Worm (Caenorhabditis elegans) whole organism, L1 larva: ENCODE measurements around the gene mars-1.

Experiments used
- C04F5.9 ChIP-seq: sonication (generic microtip); optimal IDR thresholded peaks from 2 replicates; lab custom pipeline; 2016; ENCODE audit warnings: missing genetic modification characterization, missing compliant biosample characterization
- F16B12.6 ChIP-seq: fragments of 150-350 bp; optimal IDR thresholded peaks from 2 replicates; lab custom pipeline; 2014; ENCODE audit warnings: missing biosample characterization, missing genetic modification characterization
- alr-1 ChIP-seq: fragments of 200-800 bp; sonication (Bioruptor generic); optimal IDR thresholded peaks from 2 replicates; lab custom pipeline; 2018; ENCODE audit warnings: borderline replicate concordance, mild to moderate bottlenecking, missing genetic modification characterization, missing compliant biosample characterization
- aly-2 ChIP-seq: fragments of 150-350 bp; optimal IDR thresholded peaks from 2 replicates; lab custom pipeline; 2014; ENCODE audit warnings: missing biosample characterization, missing genetic modification characterization
- ama-1 ChIP-seq: fragments of 150-350 bp; optimal IDR thresholded peaks from 2 replicates; lab custom pipeline; 2014
- ceh-8 ChIP-seq: fragments of 200-800 bp; sonication (Bioruptor generic); optimal IDR thresholded peaks from 2 replicates; lab custom pipeline; 2018; ENCODE audit warnings: mild to moderate bottlenecking, missing genetic modification characterization, moderate library complexity, missing compliant biosample characterization
- ceh-88 ChIP-seq: fragments of 200-800 bp; sonication (Bioruptor generic); IDR thresholded peaks from 2 replicates; pipeline ENCODE4 v1.3.6; 2022; ENCODE audit warnings: missing genetic modification characterization, missing compliant biosample characterization
- ces-1 ChIP-seq: fragments of 150-350 bp; optimal IDR thresholded peaks from 2 replicates; lab custom pipeline; 2014; ENCODE audit warnings: missing biosample characterization, missing genetic modification reagents, missing genetic modification characterization
- dpl-1 ChIP-seq, 3 experiments: fragments of 150-350 bp in 2 of 3; sonication (generic microtip) in 1 of 3; optimal IDR thresholded peaks; 2 replicates each; lab custom pipeline; 2014 to 2017; ENCODE audit warnings: missing biosample characterization in 3 of 3, missing genetic modification characterization in 3 of 3, missing genetic modification reagents in 3 of 3
- dsc-1 ChIP-seq: sonication (generic microtip); optimal IDR thresholded peaks from 2 replicates; lab custom pipeline; 2016; ENCODE audit warnings: mild to moderate bottlenecking, missing genetic modification characterization, missing compliant biosample characterization
- efl-1 ChIP-seq, 4 experiments: fragments of 150-350 bp; optimal IDR thresholded peaks in 3 of 4; peaks in 1 of 4; 1 replicate in 1 of 4; 2 replicates in 3 of 4; lab custom pipeline; 2014; ENCODE audit warnings: missing biosample characterization in 2 of 4, missing genetic modification characterization in 2 of 4, missing genetic modification reagents in 2 of 4
- egl-27 ChIP-seq, 2 experiments: fragments of 150-350 bp in 1 of 2; sonication (generic microtip); optimal IDR thresholded peaks; 3 replicates each; lab custom pipeline; 2017 to 2018; ENCODE audit warnings: missing biosample characterization in 2 of 2, missing genetic modification characterization in 2 of 2, missing genetic modification reagents in 2 of 2
- elt-2 ChIP-seq: sonication (generic microtip); optimal IDR thresholded peaks from 2 replicates; lab custom pipeline; 2016; ENCODE audit warnings: missing genetic modification characterization, mild to moderate bottlenecking, inconsistent platforms, missing compliant biosample characterization, missing genetic modification reagents
- ets-5 ChIP-seq: fragments of 200-800 bp; sonication (Bioruptor generic); IDR thresholded peaks from 2 replicates; pipeline ENCODE4 v1.3.6; 2022; ENCODE audit warnings: missing genetic modification characterization, missing compliant biosample characterization
- hlh-17 ChIP-seq: fragments of 200-800 bp; sonication (Bioruptor generic); optimal IDR thresholded peaks from 2 replicates; lab custom pipeline; 2018; ENCODE audit warnings: missing genetic modification characterization, mild to moderate bottlenecking, missing compliant biosample characterization, moderate library complexity, borderline replicate concordance
- irx-1 ChIP-seq: sonication (generic microtip); optimal IDR thresholded peaks from 2 replicates; lab custom pipeline; 2016; ENCODE audit warnings: missing genetic modification characterization, missing compliant biosample characterization
- isw-1 ChIP-seq: fragments of 200-800 bp; sonication (Bioruptor generic); IDR thresholded peaks from 2 replicates; pipeline ENCODE4 v1.3.6; 2022; ENCODE audit warnings: missing genetic modification characterization, missing compliant biosample characterization
- jun-1 ChIP-seq: fragments of 150-350 bp; optimal IDR thresholded peaks from 2 replicates; lab custom pipeline; 2014; ENCODE audit warnings: missing biosample characterization, missing genetic modification reagents, missing genetic modification characterization
- lin-13 ChIP-seq: fragments of 150-350 bp; optimal IDR thresholded peaks from 2 replicates; lab custom pipeline; 2014; ENCODE audit warnings: missing biosample characterization, missing genetic modification reagents, missing genetic modification characterization
- lin-14 ChIP-seq: fragments of 200-800 bp; sonication (Bioruptor generic); optimal IDR thresholded peaks from 2 replicates; lab custom pipeline; 2018; ENCODE audit warnings: mild to moderate bottlenecking, missing genetic modification characterization, moderate library complexity, missing compliant biosample characterization
- lin-15B ChIP-seq: fragments of 150-350 bp; sonication (generic microtip); optimal IDR thresholded peaks from 3 replicates; lab custom pipeline; 2014; ENCODE audit warnings: missing biosample characterization, missing genetic modification characterization
- lin-35 ChIP-seq, 2 experiments: fragments of 150-350 bp; optimal IDR thresholded peaks; 2 replicates each; lab custom pipeline; 2014; ENCODE audit warnings: missing biosample characterization in 2 of 2, missing genetic modification characterization in 2 of 2, missing genetic modification reagents in 2 of 2
- lsy-2 ChIP-seq, 2 experiments: fragments of 150-350 bp; optimal IDR thresholded peaks; 2 replicates each; lab custom pipeline; 2014; ENCODE audit warnings: missing biosample characterization in 2 of 2, missing genetic modification characterization in 2 of 2
- mef-2 ChIP-seq: fragments of 150-350 bp; optimal IDR thresholded peaks from 2 replicates; lab custom pipeline; 2014; ENCODE audit warnings: missing biosample characterization, missing genetic modification characterization
- mep-1 ChIP-seq: fragments of 150-350 bp; optimal IDR thresholded peaks from 2 replicates; lab custom pipeline; 2014; ENCODE audit warnings: missing biosample characterization, missing genetic modification characterization
- nhr-11 ChIP-seq: fragments of 150-350 bp; optimal IDR thresholded peaks from 2 replicates; lab custom pipeline; 2014; ENCODE audit warnings: missing biosample characterization, missing genetic modification characterization
- nhr-20 ChIP-seq: sonication (generic microtip); optimal IDR thresholded peaks from 2 replicates; lab custom pipeline; 2016; ENCODE audit warnings: mild to moderate bottlenecking, missing genetic modification characterization, missing compliant biosample characterization
- nhr-237 ChIP-seq: fragments of 150-350 bp; optimal IDR thresholded peaks from 2 replicates; lab custom pipeline; 2014; ENCODE audit warnings: missing biosample characterization, missing genetic modification characterization
- nhr-47 ChIP-seq: sonication (generic microtip); optimal IDR thresholded peaks from 2 replicates; lab custom pipeline; 2016; ENCODE audit warnings: mild to moderate bottlenecking, missing genetic modification characterization, moderate library complexity, missing compliant biosample characterization
- nhr-76 ChIP-seq: sonication (generic microtip); optimal IDR thresholded peaks from 2 replicates; lab custom pipeline; 2017; ENCODE audit warnings: missing biosample characterization, missing genetic modification characterization
- nhr-85 ChIP-seq: sonication (generic microtip); peaks from one replicate; lab custom pipeline; 2016; ENCODE audit warnings: missing genetic modification characterization, inconsistent platforms, missing compliant biosample characterization
- pax-3 ChIP-seq: fragments of 200-800 bp; sonication (Bioruptor generic); optimal IDR thresholded peaks from 2 replicates; lab custom pipeline; 2018; ENCODE audit warnings: mild to moderate bottlenecking, missing genetic modification characterization, moderate library complexity, missing compliant biosample characterization
- pqm-1 ChIP-seq: sonication (generic microtip); optimal IDR thresholded peaks from 3 replicates; lab custom pipeline; 2017; ENCODE audit warnings: missing biosample characterization, missing genetic modification characterization
- skn-1 ChIP-seq: fragments of 150-350 bp; optimal IDR thresholded peaks from 2 replicates; lab custom pipeline; 2014; ENCODE audit warnings: missing biosample characterization, missing genetic modification characterization
- tbx-2 ChIP-seq: sonication (generic microtip); optimal IDR thresholded peaks from 2 replicates; lab custom pipeline; 2016; ENCODE audit warnings: missing genetic modification characterization, missing compliant biosample characterization
- unc-30 ChIP-seq: sonication (generic microtip); optimal IDR thresholded peaks from 2 replicates; lab custom pipeline; 2017; ENCODE audit warnings: missing biosample characterization, missing genetic modification characterization
- unc-86 ChIP-seq: sonication (generic microtip); optimal IDR thresholded peaks from 2 replicates; lab custom pipeline; 2016; ENCODE audit warnings: missing genetic modification characterization, missing compliant biosample characterization
- vab-15 ChIP-seq: sonication (generic microtip); optimal IDR thresholded peaks from 2 replicates; lab custom pipeline; 2017; ENCODE audit warnings: missing genotype, mild to moderate bottlenecking, missing genetic modification characterization, missing compliant biosample characterization
- xbp-1 ChIP-seq: sonication (generic microtip); optimal IDR thresholded peaks from 2 replicates; lab custom pipeline; 2016; ENCODE audit warnings: missing genetic modification characterization, missing compliant biosample characterization
- zag-1 ChIP-seq: fragments of 150-350 bp; optimal IDR thresholded peaks from 2 replicates; lab custom pipeline; 2014; ENCODE audit warnings: missing biosample characterization, missing genetic modification characterization
- ztf-11 ChIP-seq, 2 experiments: sonication (generic microtip); optimal IDR thresholded peaks; 2 replicates each; lab custom pipeline; 2016 to 2017; ENCODE audit warnings: missing genetic modification characterization in 2 of 2, missing biosample characterization in 1 of 2, missing compliant biosample characterization in 1 of 2
- ztf-4 ChIP-seq: fragments of 150-350 bp; optimal IDR thresholded peaks from 2 replicates; lab custom pipeline; 2014; ENCODE audit warnings: missing biosample characterization, missing genetic modification characterization

mars-1 gene

ce11 chrIV:11631750-11632149 lies 3.5 kb downstream of the mars-1 start, which contains the start of gene F58B3.4:
TSS of gene F58B3.4 (minus strand) at chrIV:11631850.
- TF ChIP-seq lin-14 (GFP tag; lab: Kevin White, UChicago) (no peak), nhr-47 (tag; lab: Kevin White, UChicago) (no peak), mep-1 (no peak), lin-15B (no peak), dsc-1 (tag; lab: Kevin White, UChicago) (no peak), nhr-85 (tag; lab: Kevin White, UChicago) (no peak), nhr-76 (tag; lab: Kevin White, UChicago) (no peak), C04F5.9 (tag; lab: Kevin White, UChicago) (no peak), ztf-4 (no peak), efl-1 (optimal IDR thresholded peaks at IDR 0.05; lab: Kevin White, UChicago) (no peak), efl-1 (GFP tag; optimal IDR thresholded peaks at IDR 0.05 in 1 of 2; lab: Kevin White, UChicago) (no peak), nhr-237 (tag; lab: Kevin White, UChicago) (no peak), unc-86 (tag; lab: Kevin White, UChicago) (no peak), zag-1 (tag; lab: Kevin White, UChicago) (no peak), aly-2 (no peak)

- TF ChIP-seq pax-3 = no peak
- no peak for TF ChIP-seq mef-2 (tag; lab: Kevin White, UChicago)
- no peak for TF ChIP-seq ets-5 (GFP tag; lab: Robert Waterston, UW)
- TF ChIP-seq nhr-76 (tag; lab: Kevin White, UChicago) = no peak
- TF ChIP-seq ceh-88 (GFP tag; lab: Robert Waterston, UW) = no peak
- no peak for TF ChIP-seq efl-1 (optimal IDR thresholded peaks at IDR 0.05; lab: Kevin White, UChicago)
- TF ChIP-seq efl-1 (GFP tag; optimal IDR thresholded peaks at IDR 0.05 in 1 of 2; lab: Kevin White, UChicago) = peak in 1 of 2 experiments; percentile 68
- TF ChIP-seq ama-1 (lab: Kevin White, UChicago) = no peak
- no peak for TF ChIP-seq pqm-1
Observed at ce11 chrIV:11627847-11628246, 7.4 kb downstream of the mars-1 start, which contains the start of gene lys-6. TSS of gene lys-6 (minus strand) at chrIV:11627947.

- TF ChIP-seq skn-1 (tag; lab: Kevin White, UChicago) = no peak
- no peak for TF ChIP-seq ces-1 (GFP tag; lab: Kevin White, UChicago)
- no peak for TF ChIP-seq jun-1
Observed at ce11 chrIV:11625482-11625881, 9.8 kb downstream of the mars-1 start, which contains the start of gene lys-5. TSS of gene lys-5 (minus strand) at chrIV:11625582.

- TF ChIP-seq elt-2 (tag; lab: Kevin White, UChicago) (peak; percentile 72), nhr-20 (tag; lab: Kevin White, UChicago) (peak; percentile 38), isw-1 (no peak), F16B12.6 (tag; lab: Kevin White, UChicago) (no peak), lin-35 (GFP tag; optimal IDR thresholded peaks at IDR 0.05; lab: Kevin White, UChicago) (peak in 1 of 2 experiments; percentile 4)
- TF ChIP-seq, all 84 proteins: peak for 3
Observed at ce11 chrIV:11623759-11624287, 11.5 kb downstream of the mars-1 start.

ce11 chrIV:11623060-11623459 lies 12.2 kb downstream of the mars-1 start, which contains the start of gene lys-4:
TSS of gene lys-4 (minus strand) at chrIV:11623174.
- TF ChIP-seq irx-1 (tag; lab: Kevin White, UChicago) = no peak
- TF ChIP-seq nhr-20 (tag; lab: Kevin White, UChicago) = peak; percentile 17
- TF ChIP-seq lin-35 (GFP tag; optimal IDR thresholded peaks at IDR 0.05; lab: Kevin White, UChicago) = no peak
- peak; percentile 68 for TF ChIP-seq elt-2 (tag; lab: Kevin White, UChicago)
- TF ChIP-seq jun-1 = peak; percentile 39
- TF ChIP-seq efl-1 (optimal IDR thresholded peaks at IDR 0.05; lab: Kevin White, UChicago) = no peak
- peak in 1 of 2 experiments; percentile 6 for TF ChIP-seq efl-1 (GFP tag; optimal IDR thresholded peaks at IDR 0.05 in 1 of 2; lab: Kevin White, UChicago)

DNA sequence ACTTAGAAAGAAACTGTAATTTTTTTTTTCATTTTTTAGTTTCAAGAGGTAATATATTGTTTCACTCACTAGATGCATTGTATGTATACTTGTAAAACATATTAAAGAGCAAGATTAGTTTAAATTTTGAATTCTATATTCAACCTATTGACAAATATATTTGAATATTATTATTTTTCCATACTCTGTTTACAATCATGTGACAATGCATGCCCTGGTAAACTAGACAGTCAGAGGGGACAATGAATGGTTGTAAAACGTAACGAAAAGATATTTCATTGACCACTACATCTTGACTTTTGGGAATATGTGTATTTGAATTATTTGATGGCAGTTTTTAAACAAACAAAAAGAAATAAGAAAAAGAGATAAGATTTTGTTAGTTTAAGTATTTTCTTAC lies 13.0 kb downstream of the mars-1 start:
- TF ChIP-seq ceh-8 (GFP tag; lab: Kevin White, UChicago) (no peak), alr-1 (tag; lab: Kevin White, UChicago) (no peak), lsy-2 (tag; optimal IDR thresholded peaks at IDR 0.05; lab: Kevin White, UChicago) (no peak), lin-13 (GFP tag; lab: Kevin White, UChicago) (no peak), vab-15 (tag; lab: Kevin White, UChicago) (no peak), nhr-237 (tag; lab: Kevin White, UChicago) (no peak), ztf-4 (no peak), hlh-17 (no peak), nhr-11 (tag; lab: Kevin White, UChicago) (no peak), unc-30 (no peak), ztf-11 (tag; optimal IDR thresholded peaks at IDR 0.05; lab: Kevin White, UChicago) (no peak), efl-1 (optimal IDR thresholded peaks at IDR 0.05; lab: Kevin White, UChicago) (no peak), efl-1 (GFP tag; optimal IDR thresholded peaks at IDR 0.05 in 1 of 2; lab: Kevin White, UChicago) (no peak), xbp-1 (no peak), tbx-2 (tag; lab: Kevin White, UChicago) (no peak), dpl-1 (GFP tag; optimal IDR thresholded peaks at IDR 0.05; lab: Kevin White, UChicago) (no peak), egl-27 (tag; optimal IDR thresholded peaks at IDR 0.05; lab: Kevin White, UChicago) (no peak)
